Fruit fly (Drosophila melanogaster) whole organism, adult: Measurements from ENCODE around the gene MED6.
A peak's percentile ranks its signal among the peaks of the same experiment; 100 is the strongest.

Source experiments
- CG12768 ChIP-seq: fragments of 200-800 bp; sonication (Bioruptor generic); optimal IDR thresholded peaks from 2 replicates; lab custom pipeline; 2017; ENCODE audit warnings: missing biosample characterization, missing genetic modification characterization, mild to moderate bottlenecking, moderate library complexity, missing genetic modification reagents
- CG14711 ChIP-seq: fragments of 200-800 bp; sonication (Bioruptor generic); optimal IDR thresholded peaks from 2 replicates; lab custom pipeline; 2018; ENCODE audit warnings: missing biosample characterization, mild to moderate bottlenecking, missing genetic modification characterization, moderate library complexity
- CG5204 ChIP-seq: fragments of 200-800 bp; sonication (Bioruptor generic); optimal IDR thresholded peaks from 2 replicates; lab custom pipeline; 2016; ENCODE audit warnings: missing biosample characterization, missing genetic modification characterization
- bab1 ChIP-seq: fragments of 200-800 bp; sonication (Bioruptor generic); optimal IDR thresholded peaks from 3 replicates; lab custom pipeline; 2019; ENCODE audit warnings: missing biosample characterization, mild to moderate bottlenecking, missing genetic modification characterization, moderate library complexity
- cnc ChIP-seq, 2 experiments: fragments of >200 bp; optimal IDR thresholded peaks; 2 replicates each; lab custom pipeline; 2017
- ovo ChIP-seq: fragments of 200-800 bp; sonication (Bioruptor generic); optimal IDR thresholded peaks from 2 replicates; lab custom pipeline; 2016; ENCODE audit warnings: missing biosample characterization, missing genetic modification characterization
- tj ChIP-seq: fragments of 200-800 bp; sonication (Bioruptor generic); optimal IDR thresholded peaks from 3 replicates; lab custom pipeline; 2017; ENCODE audit warnings: missing biosample characterization, mild to moderate bottlenecking, missing genetic modification characterization, moderate library complexity

DNA sequence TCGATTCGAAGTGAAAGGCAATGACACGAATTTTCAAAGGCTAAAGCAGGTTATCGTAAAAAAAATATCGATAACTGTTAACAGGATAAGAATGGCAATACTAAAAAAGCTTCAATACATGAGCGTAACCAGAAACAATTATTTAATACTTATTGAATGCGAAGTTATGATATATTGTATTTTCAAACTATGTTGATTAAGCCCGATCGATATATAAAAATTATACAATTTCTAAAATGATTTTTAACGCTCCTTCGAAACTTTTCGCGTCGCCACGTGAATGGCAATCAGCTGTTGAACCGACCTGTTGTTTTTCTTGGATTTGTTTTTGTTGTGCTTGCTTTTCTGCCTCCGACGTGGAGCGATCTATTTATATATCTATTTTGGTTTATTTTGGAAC lies 12.6 kb downstream of the MED6 start, which contains the start of the genes Alg12 and Rpt3R:
- TF ChIP-seq tj (GFP tag; lab: Kevin White, UChicago), result no peak
- TF ChIP-seq ovo (GFP tag; lab: Kevin White, UChicago), result no peak
- no peak for TF ChIP-seq cnc (optimal IDR thresholded peaks at IDR 0.05; lab: Kevin White, UChicago)
- peak; percentile 71 for TF ChIP-seq CG14711 (tag; lab: Kevin White, UChicago)
- peak; percentile 21 for TF ChIP-seq bab1 (GFP tag; lab: Kevin White, UChicago)
- TF ChIP-seq CG12768 (GFP tag; lab: Kevin White, UChicago), result no peak
- TF ChIP-seq CG5204 (GFP tag; lab: Kevin White, UChicago), result no peak
